Worm (Caenorhabditis elegans): ENCODE results near the gene ndab-1.

DNA sequence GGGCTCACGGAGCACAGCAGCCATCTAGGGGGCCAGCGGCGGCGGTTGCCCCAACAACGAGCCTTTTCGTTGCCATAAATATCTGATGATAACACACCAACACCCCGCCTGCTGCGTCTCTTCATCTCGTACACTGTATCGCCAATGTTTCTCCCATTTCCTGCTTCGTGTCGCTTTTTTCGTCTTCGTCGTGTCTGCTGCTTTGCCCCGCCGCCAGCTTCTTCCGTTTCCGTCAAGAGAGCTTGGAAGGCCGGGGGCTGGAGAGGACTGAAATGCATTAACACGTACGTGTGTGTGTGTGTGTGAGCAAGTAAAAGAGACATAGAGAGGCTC, 20.4 kb upstream of the ndab-1 start:
- TF ChIP-seq unc-39 (tag; optimal IDR thresholded peaks at IDR 0.05) (no peak), nhr-237 (tag; optimal IDR thresholded peaks at IDR 0.05) (no peak), elt-1 (tag; optimal IDR thresholded peaks at IDR 0.05; ENCODE audit: borderline replicate concordance, insufficient read depth) (no peak)

Data from whole organism, mixed stage, embryonic.